Fruit fly (Drosophila melanogaster): Measurements from ENCODE around the gene CG15721.
A peak's percentile ranks its signal among the peaks of the same experiment; 100 is the strongest.

CG15721 gene

dm6 chrX:12923258-12923901, 47.1 kb upstream of the CG15721 start (continued):
- no peak for TF ChIP-seq Asciz (GFP tag; optimal IDR thresholded peaks at IDR 0.05)
- TF ChIP-seq C15 (GFP tag; IDR thresholded peaks at IDR 0.05): no peak
- no peak for TF ChIP-seq Atf6 (GFP tag; IDR thresholded peaks at IDR 0.05)
- TF ChIP-seq zfh2 (GFP tag; optimal IDR thresholded peaks at IDR 0.05): no peak
- TF ChIP-seq CG9727 (GFP tag; optimal IDR thresholded peaks at IDR 0.05): peak; percentile 5
- peak; percentile 45 for TF ChIP-seq CG17359 (tag; optimal IDR thresholded peaks at IDR 0.05)
- TF ChIP-seq CG9876 (GFP tag; optimal IDR thresholded peaks at IDR 0.05): no peak
- TF ChIP-seq ap (GFP tag; IDR thresholded peaks at IDR 0.05): no peak
- no peak for TF ChIP-seq cato (GFP tag; optimal IDR thresholded peaks at IDR 0.05; ENCODE audit: borderline replicate concordance)
- TF ChIP-seq Sox102F (GFP tag; optimal IDR thresholded peaks at IDR 0.05): peak; percentile 35
- TF ChIP-seq sim (GFP tag; IDR thresholded peaks at IDR 0.05): no peak
- peak; percentile 62; the same call in 2 of the 3 replicates for TF ChIP-seq Optix (GFP tag; IDR thresholded peaks at IDR 0.05)
- no peak for TF ChIP-seq BEAF-32 (GFP tag; optimal IDR thresholded peaks at IDR 0.05)
- peak; percentile 61 for TF ChIP-seq nmo (GFP tag; optimal IDR thresholded peaks at IDR 0.05)
- peak; percentile 43 for TF ChIP-seq CG2875 (GFP tag; optimal IDR thresholded peaks at IDR 0.05)
- TF ChIP-seq pros (GFP tag; optimal IDR thresholded peaks at IDR 0.05): peak; percentile 8
- peak; percentile 11 for TF ChIP-seq CG4424 (GFP tag; optimal IDR thresholded peaks at IDR 0.05)
- TF ChIP-seq sens-2 (GFP tag; IDR thresholded peaks at IDR 0.05): 0 out of 2 replicates have a peak, but pooled peaks have one; percentile 33
- TF ChIP-seq org-1 (GFP tag; optimal IDR thresholded peaks at IDR 0.05): peak; percentile 19
- no peak for TF ChIP-seq btn (GFP tag; optimal IDR thresholded peaks at IDR 0.05)
- peak; percentile 63 for TF ChIP-seq CG11504 (tag; optimal IDR thresholded peaks at IDR 0.05)
- no peak for TF ChIP-seq fu2 (GFP tag; optimal IDR thresholded peaks at IDR 0.05)
- peak; percentile 5 for TF ChIP-seq Lhr (GFP tag; optimal IDR thresholded peaks at IDR 0.05)
- TF ChIP-seq gem (tag; optimal IDR thresholded peaks at IDR 0.05): peak; percentile 56
- peak; percentile 3 for TF ChIP-seq Xbp1 (GFP tag; optimal IDR thresholded peaks at IDR 0.05)
- peak; percentile 59 for TF ChIP-seq zf30C (GFP tag; optimal IDR thresholded peaks at IDR 0.05)
- TF ChIP-seq D (optimal IDR thresholded peaks at IDR 0.05): no peak
- peak; percentile 33 for TF ChIP-seq D (GFP tag; optimal IDR thresholded peaks at IDR 0.05)
- no peak for TF ChIP-seq lov (optimal IDR thresholded peaks at IDR 0.05)
- peak; percentile 48; the same call in 1 of the 3 replicates for TF ChIP-seq lov (GFP tag; IDR thresholded peaks at IDR 0.05)
- TF ChIP-seq dmrt11E (tag; optimal IDR thresholded peaks at IDR 0.05): peak; percentile 45
- TF ChIP-seq CG13775 (GFP tag; optimal IDR thresholded peaks at IDR 0.05): peak; percentile 39
- TF ChIP-seq CG4404 (GFP tag; IDR thresholded peaks at IDR 0.05): no peak
- TF ChIP-seq Sry-δ (GFP tag; optimal IDR thresholded peaks at IDR 0.05): no peak
- peak; percentile 43 for TF ChIP-seq CG2712 (tag; optimal IDR thresholded peaks at IDR 0.05)
- peak; percentile 25 for TF ChIP-seq CG10267 (tag; optimal IDR thresholded peaks at IDR 0.05)
- peak; percentile 26; the same call in 1 of the 2 replicates for TF ChIP-seq slbo (GFP tag; IDR thresholded peaks at IDR 0.05)
- peak; percentile 30 for TF ChIP-seq CG6813 (GFP tag; optimal IDR thresholded peaks at IDR 0.05)
- peak; percentile 39; the same call in 1 of the 2 replicates for TF ChIP-seq ranshi (GFP tag; IDR thresholded peaks at IDR 0.05)
- peak in 1 of 2 experiments; percentile 69 for TF ChIP-seq bsh (GFP tag; optimal IDR thresholded peaks at IDR 0.05)
- peak; percentile 60 for TF ChIP-seq Xrp1 (GFP tag; IDR thresholded peaks at IDR 0.05)
- no peak for TF ChIP-seq CG3065 (GFP tag; optimal IDR thresholded peaks at IDR 0.05)
- TF ChIP-seq sens (GFP tag): peak; percentile 80
- TF ChIP-seq pum (GFP tag; optimal IDR thresholded peaks at IDR 0.05): no peak
- no peak for TF ChIP-seq Mrtf (GFP tag; IDR thresholded peaks at IDR 0.05)
- peak; percentile 8 for TF ChIP-seq CG18599 (GFP tag; optimal IDR thresholded peaks at IDR 0.05)
- TF ChIP-seq kni (GFP tag; optimal IDR thresholded peaks at IDR 0.05): no peak
- TF ChIP-seq CG1024 (GFP tag; IDR thresholded peaks at IDR 0.05): 0 out of 2 replicates have a peak, but pooled peaks have one; percentile 17
- no peak for TF ChIP-seq HHEX (GFP tag; optimal IDR thresholded peaks at IDR 0.05)
- 0 out of 3 replicates have a peak, but pooled peaks have one; percentile 34 for TF ChIP-seq ken (GFP tag; IDR thresholded peaks at IDR 0.05)
